Worm (Caenorhabditis elegans): ENCODE data around the gene srh-166.

- TF ChIP-seq hlh-30 (tag; optimal IDR thresholded peaks at IDR 0.05; ENCODE audit: insufficient read depth) (no peak), ceh-9 (tag; optimal IDR thresholded peaks at IDR 0.05) (no peak), nhr-232 (tag; optimal IDR thresholded peaks at IDR 0.05) (no peak), ceh-6 (GFP tag; optimal IDR thresholded peaks at IDR 0.05) (no peak)
These were observed 26.0 kb downstream of the srh-166 start for ce11 chrV:20499642-20500041.

Measured in whole organism, late embryonic.